Fruit fly (Drosophila melanogaster) whole organism, embryonic: ENCODE data around the gene ham.
A peak's percentile ranks its signal among the peaks of the same experiment; 100 is the strongest.

Experiments
- Atf-2 ChIP-seq: fragments of 200-800 bp; sonication (Bioruptor generic); optimal IDR thresholded peaks from 2 replicates; lab custom pipeline; 2016; ENCODE audit warnings: missing biosample characterization, missing genetic modification characterization
- CG10321 ChIP-seq: fragments of 200-800 bp; sonication (Bioruptor generic); IDR thresholded peaks from 2 replicates; pipeline ENCODE4 v1.3.6; 2022; ENCODE audit warnings: missing biosample characterization, missing genetic modification characterization
- CG11560 ChIP-seq: fragments of 200-800 bp; sonication (Bioruptor generic); IDR thresholded peaks from 3 replicates; pipeline ENCODE4 v1.3.6; 2022; ENCODE audit warnings: missing biosample characterization, missing genetic modification characterization
- CG11695 ChIP-seq: fragments of 200-800 bp; sonication (Bioruptor generic); IDR thresholded peaks from 3 replicates; pipeline ENCODE4 v1.3.6; 2022; ENCODE audit warnings: missing biosample characterization, missing genetic modification characterization
- CG12155 ChIP-seq: fragments of 200-800 bp; sonication (Bioruptor generic); optimal IDR thresholded peaks from 3 replicates; lab custom pipeline; 2016; ENCODE audit warnings: missing biosample characterization, missing genetic modification characterization
- CG12299 ChIP-seq: fragments of 200-800 bp; sonication (Bioruptor generic); optimal IDR thresholded peaks from 2 replicates; lab custom pipeline; 2018; ENCODE audit warnings: missing biosample characterization, mild to moderate bottlenecking, missing genetic modification characterization
- CG15479 ChIP-seq: fragments of 200-800 bp; sonication (Bioruptor generic); optimal IDR thresholded peaks from 3 replicates; lab custom pipeline; 2019; ENCODE audit warnings: missing biosample characterization, mild to moderate bottlenecking, missing genetic modification characterization, moderate library complexity
- CG1602 ChIP-seq: fragments of 200-800 bp; sonication (Bioruptor generic); optimal IDR thresholded peaks from 3 replicates; lab custom pipeline; 2016; ENCODE audit warnings: missing biosample characterization, missing genetic modification characterization
- CG16815 ChIP-seq: fragments of 200-800 bp; sonication (Bioruptor generic); optimal IDR thresholded peaks from 3 replicates; lab custom pipeline; 2017; ENCODE audit warnings: missing biosample characterization, mild to moderate bottlenecking, missing genetic modification characterization
- CG18262 ChIP-seq: fragments of 200-800 bp; optimal IDR thresholded peaks from 3 replicates; lab custom pipeline; 2019; ENCODE audit warnings: missing biosample characterization, mild to moderate bottlenecking, missing genetic modification characterization, moderate library complexity
- CG2712 ChIP-seq: fragments of 200-800 bp; optimal IDR thresholded peaks from 3 replicates; lab custom pipeline; 2019; ENCODE audit warnings: missing biosample characterization, mild to moderate bottlenecking, missing genetic modification characterization, moderate library complexity
- CG33213 ChIP-seq: fragments of 200-800 bp; sonication (Bioruptor generic); optimal IDR thresholded peaks from 3 replicates; lab custom pipeline; 2016; ENCODE audit warnings: missing biosample characterization, missing genetic modification characterization
- CG4282 ChIP-seq: fragments of 200-800 bp; sonication (Bioruptor generic); optimal IDR thresholded peaks from 2 replicates; lab custom pipeline; 2016; ENCODE audit warnings: missing biosample characterization, missing genetic modification characterization
- CG43689 ChIP-seq: fragments of 200-800 bp; sonication (Bioruptor generic); IDR thresholded peaks from 2 replicates; pipeline ENCODE4 v1.3.6; 2022; ENCODE audit warnings: missing biosample characterization, missing genetic modification characterization
- CG5245 ChIP-seq: fragments of 200-800 bp; sonication (Bioruptor generic); optimal IDR thresholded peaks from 3 replicates; lab custom pipeline; 2016; ENCODE audit warnings: missing biosample characterization, missing genetic modification characterization
- CG6175 ChIP-seq: fragments of 200-800 bp; sonication (Bioruptor generic); IDR thresholded peaks from 3 replicates; pipeline ENCODE4 v1.3.6; 2022; ENCODE audit warnings: missing biosample characterization, missing genetic modification characterization
- CG6272 ChIP-seq: fragments of 200-800 bp; sonication (Bioruptor generic); IDR thresholded peaks from 2 replicates; pipeline ENCODE4 v1.3.6; 2022; ENCODE audit warnings: missing biosample characterization, missing genetic modification characterization
- CG6689 ChIP-seq: fragments of 200-800 bp; sonication (Bioruptor generic); IDR thresholded peaks from 2 replicates; pipeline ENCODE4 v1.3.6; 2022; ENCODE audit warnings: missing biosample characterization, missing genetic modification characterization
- CG6854 ChIP-seq: fragments of 200-800 bp; sonication (Bioruptor generic); optimal IDR thresholded peaks from 3 replicates; lab custom pipeline; 2017; ENCODE audit warnings: missing biosample characterization, mild to moderate bottlenecking, missing genetic modification characterization
- CG7372 ChIP-seq: fragments of 200-800 bp; sonication (Bioruptor generic); IDR thresholded peaks from 2 replicates; pipeline ENCODE4 v1.3.6; 2022; ENCODE audit warnings: missing biosample characterization, missing genetic modification characterization
- CG7786 ChIP-seq: fragments of 200-800 bp; sonication (Bioruptor generic); optimal IDR thresholded peaks from 2 replicates; lab custom pipeline; 2016; ENCODE audit warnings: missing biosample characterization, missing genetic modification characterization
- CG8281 ChIP-seq: fragments of 200-800 bp; sonication (Bioruptor generic); optimal IDR thresholded peaks from 2 replicates; lab custom pipeline; 2018; ENCODE audit warnings: missing biosample characterization, mild to moderate bottlenecking, missing genetic modification characterization, moderate library complexity
- CG8388 ChIP-seq: fragments of 200-800 bp; sonication (Bioruptor generic); optimal IDR thresholded peaks from 2 replicates; lab custom pipeline; 2019; ENCODE audit warnings: missing biosample characterization, mild to moderate bottlenecking, missing genetic modification characterization, moderate library complexity
- Doc2 ChIP-seq: fragments of 200-800 bp; sonication (Bioruptor generic); IDR thresholded peaks from 2 replicates; pipeline ENCODE4 v1.3.6; 2022; ENCODE audit warnings: missing biosample characterization, missing genetic modification characterization
- Fer3 ChIP-seq: fragments of 200-800 bp; sonication (Bioruptor generic); optimal IDR thresholded peaks from 2 replicates; lab custom pipeline; 2018; ENCODE audit warnings: missing biosample characterization, mild to moderate bottlenecking, missing genetic modification characterization, moderate library complexity
- HLH54F ChIP-seq: fragments of 200-800 bp; sonication (Bioruptor generic); optimal IDR thresholded peaks from 3 replicates; lab custom pipeline; 2016; ENCODE audit warnings: missing biosample characterization, missing genetic modification characterization
- Max ChIP-seq: fragments of 200-800 bp; sonication (Bioruptor generic); optimal IDR thresholded peaks from 2 replicates; lab custom pipeline; 2016; ENCODE audit warnings: missing biosample characterization, mild to moderate bottlenecking, missing genetic modification characterization
- Mes4 ChIP-seq: fragments of 200-800 bp; sonication (Bioruptor generic); optimal IDR thresholded peaks from 2 replicates; lab custom pipeline; 2016; ENCODE audit warnings: missing biosample characterization, missing genetic modification characterization
- NfI ChIP-seq: fragments of 200-800 bp; sonication (Bioruptor generic); optimal IDR thresholded peaks from 3 replicates; lab custom pipeline; 2018; ENCODE audit warnings: missing biosample characterization, mild to moderate bottlenecking, missing genetic modification characterization, moderate library complexity
- Sox102F ChIP-seq: fragments of 200-800 bp; sonication (Bioruptor generic); optimal IDR thresholded peaks from 2 replicates; lab custom pipeline; 2018; ENCODE audit warnings: missing biosample characterization, mild to moderate bottlenecking, missing genetic modification characterization, moderate library complexity
- Sry-δ ChIP-seq: fragments of 200-800 bp; sonication (Bioruptor generic); optimal IDR thresholded peaks from 2 replicates; lab custom pipeline; 2016; ENCODE audit warnings: missing biosample characterization, missing genetic modification characterization
- az2 ChIP-seq: fragments of 200-800 bp; sonication (Bioruptor generic); optimal IDR thresholded peaks from 3 replicates; lab custom pipeline; 2016; ENCODE audit warnings: missing biosample characterization, missing genetic modification characterization
- chif ChIP-seq, 2 experiments: fragments of 200-800 bp; sonication (Bioruptor generic); optimal IDR thresholded peaks; 3 replicates each; lab custom pipeline; 2016; ENCODE audit warnings: missing biosample characterization in 2 of 2, missing genetic modification characterization in 2 of 2
- da ChIP-seq: fragments of 200-800 bp; sonication (Bioruptor generic); optimal IDR thresholded peaks from 2 replicates; lab custom pipeline; 2016; ENCODE audit warnings: missing biosample characterization, missing genetic modification characterization
- fd64A ChIP-seq: fragments of 200-800 bp; sonication (Bioruptor generic); optimal IDR thresholded peaks from 3 replicates; lab custom pipeline; 2018; ENCODE audit warnings: missing biosample characterization, mild to moderate bottlenecking, missing genetic modification characterization
- kah ChIP-seq: fragments of 200-800 bp; sonication (Bioruptor generic); optimal IDR thresholded peaks from 2 replicates; lab custom pipeline; 2018; ENCODE audit warnings: missing biosample characterization, mild to moderate bottlenecking, missing genetic modification characterization
- kni ChIP-seq: fragments of 200-800 bp; sonication (Bioruptor generic); optimal IDR thresholded peaks from 3 replicates; lab custom pipeline; 2017; ENCODE audit warnings: mild to moderate bottlenecking, missing biosample characterization, missing genetic modification reagents, missing genetic modification characterization
- odd ChIP-seq: fragments of 200-800 bp; sonication (Bioruptor generic); optimal IDR thresholded peaks from 2 replicates; lab custom pipeline; 2017; ENCODE audit warnings: missing biosample characterization, mild to moderate bottlenecking, missing genetic modification characterization
- psq ChIP-seq: fragments of 200-800 bp; sonication (Bioruptor generic); optimal IDR thresholded peaks from 2 replicates; lab custom pipeline; 2017; ENCODE audit warnings: missing biosample characterization, missing genetic modification characterization
- repo ChIP-seq: fragments of 200-800 bp; sonication (Bioruptor generic); optimal IDR thresholded peaks from 2 replicates; lab custom pipeline; 2016; ENCODE audit warnings: missing biosample characterization, missing genetic modification characterization
- row ChIP-seq: fragments of 200-800 bp; sonication (Bioruptor generic); IDR thresholded peaks from 3 replicates; pipeline ENCODE4 v1.3.6; 2022; ENCODE audit warnings: missing biosample characterization, missing genetic modification characterization
- sd ChIP-seq: fragments of 200-800 bp; sonication (Bioruptor generic); optimal IDR thresholded peaks from 3 replicates; lab custom pipeline; 2018; ENCODE audit warnings: missing biosample characterization, mild to moderate bottlenecking, missing genetic modification characterization, moderate library complexity
- slp2 ChIP-seq: fragments of 200-800 bp; sonication (Bioruptor generic); optimal IDR thresholded peaks from 2 replicates; lab custom pipeline; 2016; ENCODE audit warnings: missing biosample characterization, missing genetic modification characterization
- sob ChIP-seq: fragments of 200-800 bp; sonication (Bioruptor generic); IDR thresholded peaks from 2 replicates; pipeline ENCODE4 v1.3.6; 2022; ENCODE audit warnings: missing biosample characterization, missing genetic modification characterization
- tx ChIP-seq: fragments of 200-800 bp; sonication (Bioruptor generic); optimal IDR thresholded peaks from 2 replicates; lab custom pipeline; 2016; ENCODE audit warnings: missing biosample characterization, missing genetic modification characterization
- vvl ChIP-seq: fragments of 200-800 bp; sonication (Bioruptor generic); IDR thresholded peaks from 2 replicates; pipeline ENCODE4 v1.3.6; 2022; ENCODE audit warnings: missing biosample characterization, missing genetic modification characterization
- wdn ChIP-seq: fragments of 200-800 bp; sonication (Bioruptor generic); IDR thresholded peaks from 2 replicates; pipeline ENCODE4 v1.3.6; 2022; ENCODE audit warnings: missing biosample characterization, missing genetic modification characterization
- yki ChIP-seq: fragments of >200 bp; optimal IDR thresholded peaks from 3 replicates; lab custom pipeline; 2018

The ham gene

DNA sequence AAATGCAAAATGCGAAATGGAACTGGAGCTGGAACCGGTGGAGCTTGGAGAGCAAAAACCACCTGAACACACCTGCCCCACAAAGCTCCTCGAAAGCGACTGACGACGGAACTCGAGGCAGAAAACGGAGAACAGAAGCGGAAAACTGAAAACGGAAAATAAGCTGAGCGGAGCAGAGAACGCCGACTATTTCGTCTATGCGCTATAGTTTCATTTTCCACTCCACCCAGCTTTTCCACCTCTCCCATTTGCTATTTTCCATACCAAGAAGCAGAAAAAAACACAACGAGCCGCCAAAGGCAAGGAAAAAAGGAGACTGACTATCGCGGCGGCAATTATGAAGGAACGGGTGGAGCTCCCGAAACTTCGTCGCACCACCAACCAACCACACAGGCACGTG is at the start of gene ham:
Gene ham (minus strand): TSS at position 101 of the 400 bp plus-strand sequence.
- no peak for TF ChIP-seq fd64A (GFP tag; lab: Kevin White, UChicago)
- no peak for TF ChIP-seq Atf-2 (GFP tag; lab: Kevin White, UChicago)
- TF ChIP-seq CG33213 = no peak

- no peak for TF ChIP-seq CG16815 (GFP tag; lab: Kevin White, UChicago)
- TF ChIP-seq Sox102F (GFP tag; lab: Kevin White, UChicago) = no peak
- no peak for TF ChIP-seq Atf-2 (GFP tag; lab: Kevin White, UChicago)
- TF ChIP-seq CG18262 = no peak
- TF ChIP-seq CG8281 (tag; lab: Kevin White, UChicago) = no peak
- TF ChIP-seq CG6272 (GFP tag; lab: Robert Waterston, UW) = no peak
- TF ChIP-seq HLH54F (GFP tag; lab: Kevin White, UChicago) = no peak
- TF ChIP-seq kni (GFP tag; lab: Kevin White, UChicago) = no peak
- no peak for TF ChIP-seq tx
- TF ChIP-seq CG6689 (GFP tag; lab: Robert Waterston, UW) = no peak
- no peak for TF ChIP-seq CG11695
- TF ChIP-seq CG8388 (GFP tag; lab: Kevin White, UChicago) = no peak
- no peak for TF ChIP-seq psq
- TF ChIP-seq CG7372 (GFP tag; lab: Robert Waterston, UW) = no peak
- no peak for TF ChIP-seq vvl (GFP tag; lab: Robert Waterston, UW)
- no peak for TF ChIP-seq chif (GFP tag; optimal IDR thresholded peaks at IDR 0.05; lab: Kevin White, UChicago)
- TF ChIP-seq sd (tag; lab: Kevin White, UChicago) = no peak
Observed at dm6 chr2L:18841210-18841609, 48.5 kb upstream of the ham start, which contains the start of gene CG31752. Gene CG31752 (minus strand): TSS chr2L:18841310.

DNA sequence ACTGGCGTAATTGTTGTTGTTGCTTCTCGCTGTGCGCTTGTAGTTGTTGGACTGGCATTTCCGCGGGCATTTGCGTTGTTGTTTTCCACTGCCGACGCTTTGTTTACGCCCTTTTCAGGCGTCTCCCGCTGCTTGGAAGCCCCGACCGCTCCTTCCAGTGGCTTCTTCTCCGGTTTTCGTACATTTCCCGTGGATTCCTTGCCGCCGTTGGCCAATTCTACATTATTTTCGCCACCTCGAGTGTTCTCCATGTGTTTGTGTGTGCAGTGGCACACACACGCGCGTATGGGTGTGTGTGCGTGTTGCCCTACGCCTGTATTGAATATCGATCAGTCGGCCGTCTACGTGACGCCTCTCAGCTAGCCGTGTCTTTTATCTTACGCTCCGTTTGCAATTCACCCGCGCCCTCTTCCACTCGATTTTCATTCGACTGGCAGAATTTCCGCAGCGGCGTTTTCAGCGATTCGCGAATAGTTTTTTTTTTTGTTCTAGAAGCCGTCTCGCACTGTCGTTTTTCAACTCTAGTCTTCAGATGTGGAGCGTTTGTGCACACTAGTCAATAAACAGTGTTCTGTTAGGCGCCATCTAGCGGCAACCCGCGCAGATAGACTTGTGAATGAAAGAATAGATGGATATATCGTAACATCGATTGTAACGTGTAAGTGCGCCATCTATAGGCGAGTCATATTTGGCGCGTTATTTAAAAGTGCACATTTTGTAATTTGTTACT is 46.6 kb upstream of the ham start, which contains the start of gene CG10600:
Gene CG10600 (minus strand): TSS at position 537 of the 730 bp plus-strand sequence.
- TF ChIP-seq CG6854 (GFP tag; lab: Kevin White, UChicago) (no peak), CG11560 (tag; lab: Robert Waterston, UW) (peak; percentile 83; the same call in 2 of the 3 replicates), CG6272 (GFP tag; lab: Robert Waterston, UW) (peak; percentile 30; the same call in 1 of the 2 replicates), CG5245 (GFP tag; lab: Kevin White, UChicago) (peak; percentile 87), CG1602 (GFP tag; lab: Kevin White, UChicago) (peak; percentile 75), yki (no peak), CG6175 (GFP tag; lab: Robert Waterston, UW) (peak; percentile 51; the same call in 1 of the 3 replicates), CG10321 (GFP tag; lab: Robert Waterston, UW) (0 out of 2 replicates have a peak, but pooled peaks have one; percentile 51), sob (GFP tag; lab: Robert Waterston, UW) (peak; percentile 92), CG43689 (no peak), CG12155 (GFP tag; lab: Kevin White, UChicago) (peak; percentile 96), CG7786 (GFP tag; lab: Kevin White, UChicago) (peak; percentile 88), az2 (GFP tag; lab: Kevin White, UChicago) (peak; percentile 77), da (GFP tag; lab: Kevin White, UChicago) (peak; percentile 68), row (peak; percentile 55), Fer3 (tag; lab: Kevin White, UChicago) (peak; percentile 70), kah (GFP tag; lab: Kevin White, UChicago) (peak; percentile 16), repo (GFP tag; lab: Kevin White, UChicago) (peak; percentile 85), Doc2 (GFP tag; lab: Robert Waterston, UW) (0 out of 2 replicates have a peak, but pooled peaks have one; percentile 47), CG2712 (tag; lab: Kevin White, UChicago) (peak; percentile 94), slp2 (peak; percentile 63), Sry-δ (peak; percentile 83), odd (GFP tag; lab: Kevin White, UChicago) (peak; percentile 36), NfI (peak; percentile 86), wdn (GFP tag; lab: Robert Waterston, UW) (peak; percentile 54; the same call in 1 of the 2 replicates), CG12299 (tag; lab: Kevin White, UChicago) (peak; percentile 65), Mes4 (peak; percentile 72), CG4282 (GFP tag; lab: Kevin White, UChicago) (peak; percentile 84), CG15479 (no peak), Max (GFP tag; lab: Kevin White, UChicago) (peak; percentile 70)
